Worm (Caenorhabditis elegans): ENCODE measurements around the gene ZC443.3.

The ZC443.3 gene

ce11 chrV:12814022-12814421 is at the start of gene ZC443.3:
Gene ZC443.3, minus strand, starts transcription at chrV:12814122.
- no peak for TF ChIP-seq mep-1 (tag; optimal IDR thresholded peaks at IDR 0.05)
- TF ChIP-seq unc-130 (GFP tag; optimal IDR thresholded peaks at IDR 0.05): no peak
- TF ChIP-seq nhr-237 (tag; optimal IDR thresholded peaks at IDR 0.05): no peak
- no peak for TF ChIP-seq nhr-28 (tag; optimal IDR thresholded peaks at IDR 0.05)
- no peak for TF ChIP-seq spr-3 (GFP tag; optimal IDR thresholded peaks at IDR 0.05)
- TF ChIP-seq nhr-41 (GFP tag; IDR thresholded peaks at IDR 0.05): no peak
- no peak for TF ChIP-seq lim-7 (GFP tag; IDR thresholded peaks at IDR 0.05)
- TF ChIP-seq T26A8.4 (GFP tag; IDR thresholded peaks at IDR 0.05): no peak
- no peak for TF ChIP-seq lin-29 (GFP tag; IDR thresholded peaks at IDR 0.05)
- TF ChIP-seq nhr-76 (tag; optimal IDR thresholded peaks at IDR 0.05): no peak
- TF ChIP-seq jun-1 (tag; optimal IDR thresholded peaks at IDR 0.05): no peak

- TF ChIP-seq nhr-77 (tag; optimal IDR thresholded peaks at IDR 0.05) (no peak), daf-8 (GFP tag; IDR thresholded peaks at IDR 0.05) (no peak), daf-16 (GFP tag; optimal IDR thresholded peaks at IDR 0.05) (no peak), daf-16 (tag; optimal IDR thresholded peaks at IDR 0.05) (no peak), mep-1 (tag; optimal IDR thresholded peaks at IDR 0.05) (no peak), nhr-10 (tag; optimal IDR thresholded peaks at IDR 0.05) (no peak), F10B5.3 (tag; optimal IDR thresholded peaks at IDR 0.05) (no peak), T26A8.4 (GFP tag; IDR thresholded peaks at IDR 0.05) (no peak), ztf-7 (tag; optimal IDR thresholded peaks at IDR 0.05) (no peak), unc-62 (GFP tag; optimal IDR thresholded peaks at IDR 0.05 in 1 of 2) (no peak), unc-62 (tag; optimal IDR thresholded peaks at IDR 0.05) (no peak), ceh-62 (tag; optimal IDR thresholded peaks at IDR 0.05) (no peak)
Measured at ce11 chrV:12859144-12859543, 45.2 kb upstream of the ZC443.3 start, which contains the start of gene anp-1. Gene anp-1, plus strand, starts transcription at chrV:12859444.

- TF ChIP-seq set-16 (GFP tag; IDR thresholded peaks at IDR 0.05) (no peak), lin-1 (GFP tag; IDR thresholded peaks at IDR 0.05) (no peak), ZK546.5 (tag; optimal IDR thresholded peaks at IDR 0.05) (no peak)
Measured at ce11 chrV:12854766-12855165, 40.8 kb upstream of the ZC443.3 start, which contains the start of gene C44H9.7. Gene C44H9.7, minus strand, starts transcription at chrV:12854866.

- TF ChIP-seq hif-1 (tag; optimal IDR thresholded peaks at IDR 0.05): no peak
- TF ChIP-seq pqm-1 (tag; optimal IDR thresholded peaks at IDR 0.05): peak; percentile 42
- no peak for TF ChIP-seq daf-16 (GFP tag; optimal IDR thresholded peaks at IDR 0.05)
- peak; percentile 66 for TF ChIP-seq daf-16 (tag; optimal IDR thresholded peaks at IDR 0.05)
- peak; percentile 96 for TF ChIP-seq nhr-6 (tag; optimal IDR thresholded peaks at IDR 0.05)
- TF ChIP-seq zip-2 (tag; optimal IDR thresholded peaks at IDR 0.05): no peak
- TF ChIP-seq zip-11 (GFP tag; IDR thresholded peaks at IDR 0.05): no peak
- no peak for TF ChIP-seq fos-1 (tag; optimal IDR thresholded peaks at IDR 0.05)
- no peak for TF ChIP-seq snpc-4 (tag; optimal IDR thresholded peaks at IDR 0.05)
- TF ChIP-seq ztf-11 (tag; optimal IDR thresholded peaks at IDR 0.05): no peak
- peak; percentile 74 for TF ChIP-seq nhr-28 (tag; optimal IDR thresholded peaks at IDR 0.05)
- TF ChIP-seq zag-1 (tag; optimal IDR thresholded peaks at IDR 0.05): no peak
- TF ChIP-seq dmd-6 (GFP tag; IDR thresholded peaks at IDR 0.05): peak; percentile 36; the same call in 1 of the 2 replicates
Measured at ce11 chrV:12852355-12852754, 38.4 kb upstream of the ZC443.3 start.

ce11 chrV:12849736-12850135 is 35.8 kb upstream of the ZC443.3 start, which contains the start of gene C44H9.5:
Gene C44H9.5, minus strand, starts transcription at chrV:12849864.
- TF ChIP-seq Y48G9A.11 (GFP tag; IDR thresholded peaks at IDR 0.05) (no peak), T20F7.1 (GFP tag; optimal IDR thresholded peaks at IDR 0.05) (no peak), ces-1 (GFP tag; optimal IDR thresholded peaks at IDR 0.05) (no peak), daf-12 (tag; optimal IDR thresholded peaks at IDR 0.05) (no peak), nhr-42 (GFP tag; IDR thresholded peaks at IDR 0.05) (no peak), egl-43 (GFP tag; IDR thresholded peaks at IDR 0.05) (no peak), unc-62 (GFP tag; optimal IDR thresholded peaks at IDR 0.05 in 1 of 2) (peak in 1 of 2 experiments; percentile 19), unc-62 (tag; optimal IDR thresholded peaks at IDR 0.05) (no peak), mdl-1 (tag; optimal IDR thresholded peaks at IDR 0.05) (no peak), F26F4.8 (GFP tag; conservative IDR thresholded peaks at IDR 0.05) (no peak), nhr-6 (tag; optimal IDR thresholded peaks at IDR 0.05) (peak; percentile 8), R02D3.7 (tag; optimal IDR thresholded peaks at IDR 0.05) (no peak), fos-1 (tag; optimal IDR thresholded peaks at IDR 0.05) (no peak), F37D6.2 (tag; optimal IDR thresholded peaks at IDR 0.05) (no peak), daf-16 (GFP tag; optimal IDR thresholded peaks at IDR 0.05) (no peak), daf-16 (tag; optimal IDR thresholded peaks at IDR 0.05) (peak; percentile 29), daf-19 (GFP tag; conservative IDR thresholded peaks at IDR 0.05) (no peak), nhr-10 (tag; optimal IDR thresholded peaks at IDR 0.05) (no peak), nhr-41 (GFP tag; IDR thresholded peaks at IDR 0.05) (no peak), fkh-10 (GFP tag; optimal IDR thresholded peaks at IDR 0.05) (no peak), mes-2 (tag; optimal IDR thresholded peaks at IDR 0.05; ENCODE audit: poor library complexity, severe bottlenecking) (no peak)

Measured in whole organism, L4 larva.